Fruit fly (Drosophila melanogaster): ENCODE measurements around the gene Pgam5.

The Pgam5 gene

dm6 chrX:1868586-1869111, 4.7 kb downstream of the Pgam5 start, which contains the start of the genes CG14803 and Pex5 (continued):
- TF ChIP-seq Sin3A (optimal IDR thresholded peaks at IDR 0.05): peak; percentile 13
- peak; percentile 3 for TF ChIP-seq CoRest (tag; optimal IDR thresholded peaks at IDR 0.05)
- peak; percentile 54; the same call in 2 of the 3 replicates for TF ChIP-seq hb (GFP tag; IDR thresholded peaks at IDR 0.05; ENCODE audit: partially characterized antibody)
- TF ChIP-seq CG17328 (GFP tag; IDR thresholded peaks at IDR 0.05): no peak
- peak; percentile 43 for TF ChIP-seq Sry-δ (GFP tag; optimal IDR thresholded peaks at IDR 0.05)
- no peak for TF ChIP-seq CG13624 (GFP tag; optimal IDR thresholded peaks at IDR 0.05)
- 0 out of 2 replicates have a peak, but pooled peaks have one; percentile 12 for TF ChIP-seq slbo (GFP tag; IDR thresholded peaks at IDR 0.05)
- no peak for TF ChIP-seq CG17568 (GFP tag; optimal IDR thresholded peaks at IDR 0.05)
- TF ChIP-seq corto (GFP tag; optimal IDR thresholded peaks at IDR 0.05): no peak
- TF ChIP-seq kni (GFP tag; optimal IDR thresholded peaks at IDR 0.05): no peak
- no peak for TF ChIP-seq NFAT (GFP tag; IDR thresholded peaks at IDR 0.05)
- TF ChIP-seq Dref (GFP tag; IDR thresholded peaks at IDR 0.05): peak; percentile 77
- no peak for TF ChIP-seq Nf-YB (GFP tag; optimal IDR thresholded peaks at IDR 0.05)
- no peak for TF ChIP-seq Sox100B (GFP tag; optimal IDR thresholded peaks at IDR 0.05)
- no peak for TF ChIP-seq ems (GFP tag; optimal IDR thresholded peaks at IDR 0.05)
- TF ChIP-seq CG14050 (GFP tag; IDR thresholded peaks at IDR 0.05): no peak
- TF ChIP-seq twi (tag; optimal IDR thresholded peaks at IDR 0.05): no peak
- TF ChIP-seq CG3281 (GFP tag; optimal IDR thresholded peaks at IDR 0.05): no peak
- TF ChIP-seq CG30403 (GFP tag; optimal IDR thresholded peaks at IDR 0.05): no peak
- TF ChIP-seq vvl (GFP tag; IDR thresholded peaks at IDR 0.05): no peak
- no peak for TF ChIP-seq peb (GFP tag; IDR thresholded peaks at IDR 0.05)
- peak; percentile 9 for TF ChIP-seq sug (tag; optimal IDR thresholded peaks at IDR 0.05)
- TF ChIP-seq ab (GFP tag; optimal IDR thresholded peaks at IDR 0.05): no peak
- no peak for TF ChIP-seq scrt (GFP tag; optimal IDR thresholded peaks at IDR 0.05)
- TF ChIP-seq sens-2 (GFP tag; IDR thresholded peaks at IDR 0.05): no peak
- TF ChIP-seq hbn (GFP tag; IDR thresholded peaks at IDR 0.05; ENCODE audit: partially characterized antibody): peak; percentile 43; the same call in 1 of the 2 replicates
- no peak for TF ChIP-seq CG10959 (GFP tag; IDR thresholded peaks at IDR 0.05)
- no peak for TF ChIP-seq dimm (GFP tag; IDR thresholded peaks at IDR 0.05)
- no peak for TF ChIP-seq CG7357 (GFP tag; IDR thresholded peaks at IDR 0.05)
- peak; percentile 67; the same call in 1 of the 3 replicates for TF ChIP-seq CG7963 (GFP tag; IDR thresholded peaks at IDR 0.05; ENCODE audit: partially characterized antibody)
- no peak for TF ChIP-seq nau (GFP tag; optimal IDR thresholded peaks at IDR 0.05)
- peak; percentile 68; the same call in 1 of the 2 replicates for TF ChIP-seq bbx (GFP tag; IDR thresholded peaks at IDR 0.05; ENCODE audit: partially characterized antibody)
- peak; percentile 45; the same call in 2 of the 3 replicates for TF ChIP-seq knrl (GFP tag; IDR thresholded peaks at IDR 0.05; ENCODE audit: partially characterized antibody)
- no peak for TF ChIP-seq MTF-1 (GFP tag; optimal IDR thresholded peaks at IDR 0.05; ENCODE audit: borderline replicate concordance)
- no peak for TF ChIP-seq en (GFP tag; optimal IDR thresholded peaks at IDR 0.05)
- no peak for TF ChIP-seq croc (GFP tag; conservative IDR thresholded peaks at IDR 0.05)
- TF ChIP-seq Elba2 (GFP tag; optimal IDR thresholded peaks at IDR 0.05): peak; percentile 37
- TF ChIP-seq Nf-YA (GFP tag; IDR thresholded peaks at IDR 0.05): no peak
- no peak for TF ChIP-seq CG32772 (GFP tag; IDR thresholded peaks at IDR 0.05)
- no peak for TF ChIP-seq CG15073 (GFP tag; optimal IDR thresholded peaks at IDR 0.05)
- no peak for TF ChIP-seq sna (GFP tag; IDR thresholded peaks at IDR 0.05; ENCODE audit: partially characterized antibody)
- TF ChIP-seq h (optimal IDR thresholded peaks at IDR 0.05): no peak
- TF ChIP-seq CG32767 (GFP tag; IDR thresholded peaks at IDR 0.05): no peak
- no peak for TF ChIP-seq eyg (GFP tag; optimal IDR thresholded peaks at IDR 0.05)
- no peak for TF ChIP-seq CG11247 (GFP tag; IDR thresholded peaks at IDR 0.05)
- TF ChIP-seq CG7839 (tag; optimal IDR thresholded peaks at IDR 0.05): no peak
- TF ChIP-seq CG7745 (tag; optimal IDR thresholded peaks at IDR 0.05): no peak
- no peak for TF ChIP-seq CG11696 (GFP tag; IDR thresholded peaks at IDR 0.05)
- peak; percentile 39; the same call in 1 of the 3 replicates for TF ChIP-seq Doc3 (GFP tag; IDR thresholded peaks at IDR 0.05; ENCODE audit: partially characterized antibody)
- TF ChIP-seq HLH3B (GFP tag; IDR thresholded peaks at IDR 0.05): no peak
- peak; percentile 21; the same call in 1 of the 2 replicates for TF ChIP-seq GATAe (GFP tag; conservative IDR thresholded peaks at IDR 0.05)

Data from whole organism, embryonic.